Fruit fly (Drosophila melanogaster) whole organism, embryonic: ENCODE results near the gene CG18301.

Source experiments
- BtbVII ChIP-seq: fragments of 200-800 bp; sonication (Bioruptor generic); optimal IDR thresholded peaks from 3 replicates; lab custom pipeline; 2017; ENCODE audit warnings: missing biosample characterization, mild to moderate bottlenecking, missing genetic modification characterization
- CG10321 ChIP-seq: fragments of 200-800 bp; sonication (Bioruptor generic); IDR thresholded peaks from 2 replicates; pipeline ENCODE4 v1.3.6; 2022; ENCODE audit warnings: missing biosample characterization, missing genetic modification characterization
- CG10654 ChIP-seq: fragments of 200-800 bp; sonication (Bioruptor generic); optimal IDR thresholded peaks from 2 replicates; lab custom pipeline; 2016; ENCODE audit warnings: missing biosample characterization, missing genetic modification characterization
- CG10959 ChIP-seq: fragments of 200-800 bp; sonication (Bioruptor generic); IDR thresholded peaks from 2 replicates; pipeline ENCODE4 v1.3.6; 2022; ENCODE audit warnings: missing biosample characterization, missing genetic modification characterization
- CG12769 ChIP-seq: fragments of 200-800 bp; sonication (Bioruptor generic); optimal IDR thresholded peaks from 2 replicates; lab custom pipeline; 2019; ENCODE audit warnings: missing biosample characterization, mild to moderate bottlenecking, missing genetic modification characterization, moderate library complexity
- CG13287 ChIP-seq: fragments of 200-800 bp; sonication (Bioruptor generic); IDR thresholded peaks from 2 replicates; pipeline ENCODE4 v1.3.6; 2022; ENCODE audit warnings: missing biosample characterization, missing genetic modification characterization; ENCODE audit not compliant: partially characterized antibody
- CG14014 ChIP-seq: fragments of 200-800 bp; sonication (Bioruptor generic); IDR thresholded peaks from 2 replicates; pipeline ENCODE4 v1.3.6; 2022; ENCODE audit warnings: missing biosample characterization, missing genetic modification characterization
- CG1529 ChIP-seq: fragments of 200-800 bp; sonication (Bioruptor generic); optimal IDR thresholded peaks from 3 replicates; lab custom pipeline; 2018; ENCODE audit warnings: missing biosample characterization, missing genetic modification characterization
- CG17568 ChIP-seq: fragments of 200-800 bp; sonication (Bioruptor generic); optimal IDR thresholded peaks from 2 replicates; lab custom pipeline; 2018; ENCODE audit warnings: missing biosample characterization, mild to moderate bottlenecking, missing genetic modification characterization, moderate library complexity
- CG17829 ChIP-seq: fragments of 200-800 bp; optimal IDR thresholded peaks from 2 replicates; lab custom pipeline; 2019; ENCODE audit warnings: missing biosample characterization, mild to moderate bottlenecking, missing genetic modification characterization, moderate library complexity
- CG2199 ChIP-seq: fragments of 200-800 bp; sonication (Bioruptor generic); IDR thresholded peaks from 3 replicates; pipeline ENCODE4 v1.3.6; 2022; ENCODE audit warnings: missing biosample characterization, missing genetic modification characterization
- CG31224 ChIP-seq: fragments of 200-800 bp; sonication (Bioruptor generic); IDR thresholded peaks from 2 replicates; pipeline ENCODE4 v1.3.6; 2022; ENCODE audit warnings: missing biosample characterization, missing genetic modification characterization
- CG34376 ChIP-seq: fragments of 200-800 bp; sonication (Bioruptor generic); optimal IDR thresholded peaks from 2 replicates; lab custom pipeline; 2018; ENCODE audit warnings: missing biosample characterization, mild to moderate bottlenecking, missing genetic modification characterization
- CG42726 ChIP-seq: fragments of 200-800 bp; sonication (Bioruptor generic); IDR thresholded peaks from 2 replicates; pipeline ENCODE4 v1.3.6; 2022; ENCODE audit warnings: missing biosample characterization, missing genetic modification characterization; ENCODE audit not compliant: partially characterized antibody
- CG6175 ChIP-seq: fragments of 200-800 bp; sonication (Bioruptor generic); IDR thresholded peaks from 3 replicates; pipeline ENCODE4 v1.3.6; 2022; ENCODE audit warnings: missing biosample characterization, missing genetic modification characterization
- CG6791 ChIP-seq: fragments of 200-800 bp; sonication (Bioruptor generic); IDR thresholded peaks from 3 replicates; pipeline ENCODE4 v1.3.6; 2022; ENCODE audit warnings: missing biosample characterization, missing genetic modification characterization; ENCODE audit not compliant: partially characterized antibody
- Dbx ChIP-seq: fragments of 200-800 bp; sonication (Bioruptor generic); IDR thresholded peaks from 3 replicates; pipeline ENCODE4 v1.3.6; 2022; ENCODE audit warnings: missing biosample characterization, missing genetic modification characterization
- Elba2 ChIP-seq: fragments of 200-800 bp; sonication (Bioruptor generic); optimal IDR thresholded peaks from 3 replicates; lab custom pipeline; 2016; ENCODE audit warnings: missing biosample characterization, missing genetic modification characterization
- GATAe ChIP-seq: fragments of 200-800 bp; sonication (Bioruptor generic); conservative IDR thresholded peaks from 2 replicates; pipeline ENCODE4 v1.3.6; 2022; ENCODE audit warnings: missing biosample characterization, missing genetic modification characterization
- HHEX ChIP-seq: fragments of 200-800 bp; sonication (Bioruptor generic); optimal IDR thresholded peaks from 3 replicates; lab custom pipeline; 2017; ENCODE audit warnings: missing biosample characterization, mild to moderate bottlenecking, missing genetic modification characterization, missing genetic modification reagents
- Hr78 ChIP-seq, 2 experiments: fragments of 200-800 bp in 1 of 2; fragments of >200 bp in 1 of 2; sonication (Bioruptor generic) in 1 of 2; optimal IDR thresholded peaks; 2 replicates each; lab custom pipeline; 2017 to 2019; ENCODE audit warnings: missing biosample characterization in 2 of 2, missing genetic modification characterization in 2 of 2, mild to moderate bottlenecking in 1 of 2, moderate library complexity in 1 of 2
- MESR4 ChIP-seq: fragments of 200-800 bp; sonication (Bioruptor generic); optimal IDR thresholded peaks from 2 replicates; lab custom pipeline; 2018; ENCODE audit warnings: missing biosample characterization, mild to moderate bottlenecking, missing genetic modification characterization, moderate library complexity
- Med ChIP-seq: fragments of 200-800 bp; sonication (Bioruptor generic); peaks from one replicate; lab custom pipeline; 2016; ENCODE audit warnings: missing biosample characterization, missing genetic modification characterization, mild to moderate bottlenecking, inconsistent platforms, moderate library complexity
- Nf-YA ChIP-seq: fragments of 200-800 bp; sonication (Bioruptor generic); IDR thresholded peaks from 2 replicates; pipeline ENCODE4 v1.3.6; 2022; ENCODE audit warnings: missing biosample characterization, missing genetic modification characterization
- Opbp ChIP-seq: fragments of 200-800 bp; sonication (Bioruptor generic); IDR thresholded peaks from 3 replicates; pipeline ENCODE4 v1.3.6; 2022; ENCODE audit warnings: missing biosample characterization, missing genetic modification characterization; ENCODE audit not compliant: partially characterized antibody
- PHDP ChIP-seq: fragments of 200-800 bp; sonication (Bioruptor generic); optimal IDR thresholded peaks from 3 replicates; lab custom pipeline; 2018; ENCODE audit warnings: missing biosample characterization, mild to moderate bottlenecking, missing genetic modification characterization, moderate library complexity
- Pdp1 ChIP-seq, 2 experiments: fragments of 200-800 bp; sonication (Bioruptor generic); optimal IDR thresholded peaks; 3 replicates each; lab custom pipeline; 2016; ENCODE audit warnings: missing biosample characterization in 2 of 2, missing genetic modification characterization in 2 of 2, mild to moderate bottlenecking in 1 of 2, moderate library complexity in 1 of 2
- abd-A ChIP-seq: fragments of 200-800 bp; sonication (Bioruptor generic); optimal IDR thresholded peaks from 3 replicates; lab custom pipeline; 2019; ENCODE audit warnings: missing biosample characterization, mild to moderate bottlenecking, missing genetic modification characterization, moderate library complexity
- chinmo ChIP-seq: fragments of 200-800 bp; sonication (Bioruptor generic); IDR thresholded peaks from 4 replicates; pipeline ENCODE4 v1.3.6; 2022; ENCODE audit warnings: missing biosample characterization, missing genetic modification characterization; ENCODE audit not compliant: partially characterized antibody
- dmrt11E ChIP-seq: fragments of 200-800 bp; sonication (Bioruptor generic); optimal IDR thresholded peaks from 3 replicates; lab custom pipeline; 2018; ENCODE audit warnings: missing biosample characterization, mild to moderate bottlenecking, missing genetic modification characterization, moderate library complexity
- exex ChIP-seq: fragments of 200-800 bp; sonication (Bioruptor generic); optimal IDR thresholded peaks from 4 replicates; lab custom pipeline; 2018; ENCODE audit warnings: missing biosample characterization, mild to moderate bottlenecking, missing genetic modification characterization, moderate library complexity
- kah ChIP-seq: fragments of 200-800 bp; sonication (Bioruptor generic); optimal IDR thresholded peaks from 2 replicates; lab custom pipeline; 2018; ENCODE audit warnings: missing biosample characterization, mild to moderate bottlenecking, missing genetic modification characterization
- kay ChIP-seq: fragments of 200-800 bp; sonication (Bioruptor generic); optimal IDR thresholded peaks from 2 replicates; lab custom pipeline; 2016; ENCODE audit warnings: missing biosample characterization, missing genetic modification characterization
- ken ChIP-seq: fragments of 200-800 bp; sonication (Bioruptor generic); IDR thresholded peaks from 3 replicates; pipeline ENCODE4 v1.3.6; 2022; ENCODE audit warnings: missing biosample characterization, missing genetic modification characterization
- lab ChIP-seq: fragments of 200-800 bp; sonication (Bioruptor generic); optimal IDR thresholded peaks from 3 replicates; lab custom pipeline; 2017; ENCODE audit warnings: missing biosample characterization, missing genetic modification characterization, mild to moderate bottlenecking, moderate library complexity, missing genetic modification reagents
- mirr ChIP-seq: fragments of 200-800 bp; sonication (Bioruptor generic); optimal IDR thresholded peaks from 3 replicates; lab custom pipeline; 2018; ENCODE audit warnings: missing biosample characterization, mild to moderate bottlenecking, missing genetic modification characterization
- rib ChIP-seq: fragments of 200-800 bp; sonication (Bioruptor generic); IDR thresholded peaks from 2 replicates; pipeline ENCODE4 v1.3.6; 2022; ENCODE audit warnings: missing biosample characterization, missing genetic modification characterization
- run ChIP-seq: fragments of 200-800 bp; sonication (Bioruptor generic); optimal IDR thresholded peaks from 3 replicates; lab custom pipeline; 2018; ENCODE audit warnings: missing biosample characterization, mild to moderate bottlenecking, missing genetic modification characterization
- sd ChIP-seq: fragments of 200-800 bp; sonication (Bioruptor generic); optimal IDR thresholded peaks from 3 replicates; lab custom pipeline; 2018; ENCODE audit warnings: missing biosample characterization, mild to moderate bottlenecking, missing genetic modification characterization, moderate library complexity
- so ChIP-seq: fragments of 200-800 bp; sonication (Bioruptor generic); IDR thresholded peaks from 3 replicates; pipeline ENCODE4 v1.3.6; 2022; ENCODE audit warnings: missing biosample characterization, missing genetic modification characterization
- sug ChIP-seq: fragments of 200-800 bp; optimal IDR thresholded peaks from 2 replicates; lab custom pipeline; 2019; ENCODE audit warnings: missing biosample characterization, mild to moderate bottlenecking, missing genetic modification characterization, moderate library complexity
- zen ChIP-seq: fragments of 200-800 bp; sonication (Bioruptor generic); optimal IDR thresholded peaks from 3 replicates; lab custom pipeline; 2018; ENCODE audit warnings: missing biosample characterization, mild to moderate bottlenecking, missing genetic modification characterization, moderate library complexity

The CG18301 gene

dm6 chr2L:10502244-10502643 is 29.4 kb upstream of the CG18301 start:
- peak; percentile 24 for TF ChIP-seq mirr (GFP tag; lab: Kevin White, UChicago)
- TF ChIP-seq CG17568 (GFP tag; lab: Kevin White, UChicago): peak; percentile 1
- TF ChIP-seq sug (tag; lab: Kevin White, UChicago): peak; percentile 11
- peak; percentile 60 for TF ChIP-seq exex (tag; lab: Kevin White, UChicago)
- peak; percentile 12 for TF ChIP-seq CG34376 (GFP tag; lab: Kevin White, UChicago)
- TF ChIP-seq lab (GFP tag; lab: Kevin White, UChicago): peak; percentile 15
- TF ChIP-seq chinmo (GFP tag; lab: Robert Waterston, UW): 0 out of 4 replicates have a peak, but pooled peaks have one; percentile 78
- TF ChIP-seq MESR4 (GFP tag; lab: Kevin White, UChicago): no peak
- TF ChIP-seq sd (tag; lab: Kevin White, UChicago): peak; percentile 72
- TF ChIP-seq CG10654 (GFP tag; lab: Kevin White, UChicago): no peak
- no peak for TF ChIP-seq ken (GFP tag; lab: Robert Waterston, UW)
- no peak for TF ChIP-seq Elba2 (GFP tag; lab: Kevin White, UChicago)
- TF ChIP-seq PHDP (tag; lab: Kevin White, UChicago): no peak
- TF ChIP-seq Dbx (GFP tag; lab: Robert Waterston, UW): no peak
- TF ChIP-seq CG10321 (GFP tag; lab: Robert Waterston, UW): no peak
- TF ChIP-seq CG1529 (GFP tag; lab: Kevin White, UChicago): no peak
- peak; percentile 46; the same call in 1 of the 2 replicates for TF ChIP-seq GATAe (GFP tag; lab: Robert Waterston, UW)
- TF ChIP-seq Med (GFP tag; lab: Kevin White, UChicago): peak; percentile 58
- TF ChIP-seq CG10959 (GFP tag; lab: Robert Waterston, UW): no peak
- no peak for TF ChIP-seq dmrt11E
- TF ChIP-seq CG13287 (GFP tag; lab: Robert Waterston, UW): no peak
- peak in 1 of 2 experiments; percentile 94 for TF ChIP-seq Pdp1 (GFP tag; optimal IDR thresholded peaks at IDR 0.05; lab: Kevin White, UChicago)
- peak; percentile 16; the same call in 1 of the 3 replicates for TF ChIP-seq so

- 0 out of 2 replicates have a peak, but pooled peaks have one; percentile 10 for TF ChIP-seq Nf-YA (GFP tag; lab: Robert Waterston, UW)
- no peak for TF ChIP-seq HHEX
- TF ChIP-seq CG2199: peak; percentile 50; the same call in 1 of the 3 replicates
- no peak for TF ChIP-seq Opbp (GFP tag; lab: Robert Waterston, UW)
- TF ChIP-seq exex (tag; lab: Kevin White, UChicago): peak; percentile 21
Observed at dm6 chr2L:10502862-10503261, 28.8 kb upstream of the CG18301 start.

- TF ChIP-seq CG6175 (GFP tag; lab: Robert Waterston, UW) (0 out of 3 replicates have a peak, but pooled peaks have one; percentile 12), rib (GFP tag; lab: Robert Waterston, UW) (0 out of 2 replicates have a peak, but pooled peaks have one; percentile 27), zen (tag; lab: Kevin White, UChicago) (no peak), CG42726 (GFP tag; lab: Robert Waterston, UW) (no peak), kah (peak; percentile 22), MESR4 (GFP tag; lab: Kevin White, UChicago) (no peak), Hr78 (GFP tag; optimal IDR thresholded peaks at IDR 0.05; lab: Kevin White, UChicago) (peak in 1 of 2 experiments; percentile 96), CG14014 (0 out of 2 replicates have a peak, but pooled peaks have one; percentile 23), run (tag; lab: Kevin White, UChicago) (no peak), CG31224 (GFP tag; lab: Robert Waterston, UW) (0 out of 2 replicates have a peak, but pooled peaks have one; percentile 46), CG13287 (GFP tag; lab: Robert Waterston, UW) (peak; percentile 15; the same call in 1 of the 2 replicates), abd-A (tag; lab: Kevin White, UChicago) (peak; percentile 37), so (0 out of 3 replicates have a peak, but pooled peaks have one; percentile 43), sd (tag; lab: Kevin White, UChicago) (peak; percentile 85), CG17829 (tag; lab: Kevin White, UChicago) (no peak), BtbVII (peak; percentile 34), CG6791 (GFP tag; lab: Robert Waterston, UW) (no peak), CG12769 (tag; lab: Kevin White, UChicago) (peak; percentile 28), kay (GFP tag; lab: Kevin White, UChicago) (peak; percentile 29), chinmo (GFP tag; lab: Robert Waterston, UW) (peak; percentile 69; the same call in 1 of the 4 replicates)
- TF ChIP-seq, all 482 proteins: peak for 14
Observed at dm6 chr2L:10503356-10503977, 28.2 kb upstream of the CG18301 start.
